Worm (Caenorhabditis elegans) whole organism, L2 larva: ENCODE results near the gene Y38A10A.7.

ENCODE experiments used
- F13H6.1 ChIP-seq: sonication (generic microtip); optimal IDR thresholded peaks from 2 replicates; lab custom pipeline; 2016; ENCODE audit warnings: missing genetic modification characterization, missing compliant biosample characterization
- R02D3.7 ChIP-seq: fragments of 150-350 bp; optimal IDR thresholded peaks from 2 replicates; lab custom pipeline; 2014; ENCODE audit warnings: missing biosample characterization, missing genetic modification characterization
- ZK546.5 ChIP-seq: sonication (generic microtip); optimal IDR thresholded peaks from 2 replicates; lab custom pipeline; 2017; ENCODE audit warnings: missing biosample characterization, missing genetic modification characterization
- blmp-1 ChIP-seq: sonication (generic microtip); optimal IDR thresholded peaks from 2 replicates; lab custom pipeline; 2017; ENCODE audit warnings: missing genetic modification characterization, mild to moderate bottlenecking, missing compliant biosample characterization, antibody characterized with exemption, moderate library complexity; ENCODE audit not compliant: insufficient read depth
- ceh-16 ChIP-seq: fragments of 150-350 bp; optimal IDR thresholded peaks from 2 replicates; lab custom pipeline; 2014; ENCODE audit warnings: missing biosample characterization, missing genetic modification characterization
- crh-2 ChIP-seq: sonication (generic microtip); optimal IDR thresholded peaks from 2 replicates; lab custom pipeline; 2017; ENCODE audit warnings: missing biosample characterization, missing genetic modification characterization
- dmd-4 ChIP-seq: sonication (generic microtip); optimal IDR thresholded peaks from 2 replicates; lab custom pipeline; 2017; ENCODE audit warnings: missing biosample characterization, missing genetic modification characterization
- elt-3 ChIP-seq: sonication (generic microtip); optimal IDR thresholded peaks from 2 replicates; lab custom pipeline; 2017; ENCODE audit warnings: missing biosample characterization, missing genetic modification characterization
- lin-11 ChIP-seq: fragments of 150-350 bp; sonication (generic microtip); optimal IDR thresholded peaks from 2 replicates; lab custom pipeline; 2014; ENCODE audit warnings: missing biosample characterization, missing genetic modification characterization, inconsistent platforms, mixed read lengths
- lin-13 ChIP-seq: fragments of 150-350 bp; optimal IDR thresholded peaks from 2 replicates; lab custom pipeline; 2014; ENCODE audit warnings: missing biosample characterization, missing genetic modification reagents, missing genetic modification characterization
- lin-39 ChIP-seq: fragments of 150-350 bp; optimal IDR thresholded peaks from 2 replicates; lab custom pipeline; 2014; ENCODE audit warnings: missing biosample characterization, missing genetic modification reagents, missing genetic modification characterization
- mab-5 ChIP-seq: fragments of 150-350 bp; optimal IDR thresholded peaks from 2 replicates; lab custom pipeline; 2014; ENCODE audit warnings: missing biosample characterization, missing genetic modification characterization
- mbf-1 ChIP-seq: sonication (generic microtip); optimal IDR thresholded peaks from 2 replicates; lab custom pipeline; 2017; ENCODE audit warnings: missing biosample characterization, missing genetic modification characterization
- nhr-10 ChIP-seq: sonication (generic microtip); optimal IDR thresholded peaks from 2 replicates; lab custom pipeline; 2017; ENCODE audit warnings: missing biosample characterization, missing genetic modification characterization
- nhr-12 ChIP-seq: fragments of 150-350 bp; optimal IDR thresholded peaks from 2 replicates; lab custom pipeline; 2014; ENCODE audit warnings: missing biosample characterization, missing genetic modification characterization
- nhr-129 ChIP-seq: fragments of 150-350 bp; optimal IDR thresholded peaks from 2 replicates; lab custom pipeline; 2014; ENCODE audit warnings: missing biosample characterization, missing genetic modification characterization
- nhr-23 ChIP-seq: fragments of 150-350 bp; optimal IDR thresholded peaks from 2 replicates; lab custom pipeline; 2014; ENCODE audit warnings: missing biosample characterization, missing genetic modification reagents, missing genetic modification characterization
- nhr-237 ChIP-seq: fragments of 150-350 bp; optimal IDR thresholded peaks from 2 replicates; lab custom pipeline; 2014; ENCODE audit warnings: missing biosample characterization, missing genetic modification characterization
- nhr-25 ChIP-seq: fragments of 150-350 bp; sonication (generic microtip); optimal IDR thresholded peaks from 3 replicates; lab custom pipeline; 2014; ENCODE audit warnings: missing biosample characterization, missing genetic modification characterization
- nhr-77 ChIP-seq: fragments of 150-350 bp; optimal IDR thresholded peaks from 2 replicates; lab custom pipeline; 2014; ENCODE audit warnings: missing biosample characterization, missing genetic modification characterization
- peb-1 ChIP-seq: fragments of 150-350 bp; optimal IDR thresholded peaks from 2 replicates; lab custom pipeline; 2014; ENCODE audit warnings: missing biosample characterization, missing genetic modification characterization
- sem-4 ChIP-seq: fragments of 150-350 bp; optimal IDR thresholded peaks from 2 replicates; lab custom pipeline; 2014; ENCODE audit warnings: missing biosample characterization, missing genetic modification reagents, missing genetic modification characterization
- skn-1 ChIP-seq: sonication (generic microtip); optimal IDR thresholded peaks from 2 replicates; lab custom pipeline; 2017; ENCODE audit warnings: missing biosample characterization, missing genetic modification characterization
- sma-9 ChIP-seq, 2 experiments: fragments of 150-350 bp in 1 of 2; sonication (generic microtip) in 1 of 2; optimal IDR thresholded peaks; 2 replicates each; lab custom pipeline; 2014 to 2016; ENCODE audit warnings: missing genetic modification characterization in 2 of 2, mild to moderate bottlenecking in 1 of 2, missing biosample characterization in 1 of 2, missing compliant biosample characterization in 1 of 2, missing genetic modification reagents in 1 of 2, moderate library complexity in 1 of 2
- snpc-4 ChIP-seq: fragments of 150-350 bp; optimal IDR thresholded peaks from 2 replicates; lab custom pipeline; 2014; ENCODE audit warnings: missing biosample characterization, missing genetic modification characterization
- unc-39 ChIP-seq: fragments of 150-350 bp; optimal IDR thresholded peaks from 2 replicates; lab custom pipeline; 2014; ENCODE audit warnings: missing biosample characterization, missing genetic modification characterization
- unc-55 ChIP-seq: fragments of 150-350 bp; sonication (generic microtip); optimal IDR thresholded peaks from 3 replicates; lab custom pipeline; 2014; ENCODE audit warnings: missing biosample characterization, missing genetic modification reagents, missing genetic modification characterization
- ztf-1 ChIP-seq: fragments of 200-800 bp; sonication (Bioruptor generic); conservative IDR thresholded peaks from 2 replicates; pipeline ENCODE4 v1.3.6; 2022; ENCODE audit warnings: missing genetic modification characterization, missing compliant biosample characterization
- ztf-4 ChIP-seq: fragments of 150-350 bp; optimal IDR thresholded peaks from 2 replicates; lab custom pipeline; 2014; ENCODE audit warnings: missing biosample characterization, missing genetic modification characterization

The Y38A10A.7 gene

ce11 chrV:6121659-6122058 lies 25.7 kb downstream of the Y38A10A.7 start:
- TF ChIP-seq sem-4 (tag; lab: Kevin White, UChicago), result no peak
- no peak for TF ChIP-seq blmp-1
- no peak for TF ChIP-seq nhr-237 (tag; lab: Kevin White, UChicago)
- TF ChIP-seq snpc-4, result no peak

ce11 chrV:6128355-6128754 lies 32.4 kb downstream of the Y38A10A.7 start:
- TF ChIP-seq F13H6.1 (tag; lab: Kevin White, UChicago) (no peak), elt-3 (tag; lab: Kevin White, UChicago) (no peak), peb-1 (tag; lab: Kevin White, UChicago) (no peak), unc-39 (tag; lab: Kevin White, UChicago) (no peak), R02D3.7 (tag; lab: Kevin White, UChicago) (no peak), sem-4 (tag; lab: Kevin White, UChicago) (no peak), sma-9 (GFP tag; optimal IDR thresholded peaks at IDR 0.05; lab: Kevin White, UChicago) (no peak), sma-9 (tag; optimal IDR thresholded peaks at IDR 0.05; lab: Kevin White, UChicago) (no peak), nhr-129 (tag; lab: Kevin White, UChicago) (no peak), nhr-77 (tag; lab: Kevin White, UChicago) (no peak)
- TF ChIP-seq, all 48 proteins: peak for 0

ce11 chrV:6131100-6131499 lies 35.1 kb downstream of the Y38A10A.7 start, which contains the start of gene exp-2:
Gene exp-2, plus strand, starts transcription at chrV:6131400.
- TF ChIP-seq nhr-23 (tag; lab: Kevin White, UChicago) (no peak), nhr-129 (tag; lab: Kevin White, UChicago) (no peak), lin-11 (tag; lab: Kevin White, UChicago) (no peak), skn-1 (tag; lab: Kevin White, UChicago) (no peak)

- TF ChIP-seq ztf-4 (tag; lab: Kevin White, UChicago), result no peak
- TF ChIP-seq nhr-12 (tag; lab: Kevin White, UChicago), result no peak
- TF ChIP-seq ZK546.5 (tag; lab: Kevin White, UChicago), result no peak
- TF ChIP-seq dmd-4 (tag; lab: Kevin White, UChicago), result no peak
- TF ChIP-seq mbf-1 (tag; lab: Kevin White, UChicago), result no peak
- no peak for TF ChIP-seq nhr-10 (tag; lab: Kevin White, UChicago)
- no peak for TF ChIP-seq lin-39 (tag; lab: Kevin White, UChicago)
- no peak for TF ChIP-seq unc-55 (GFP tag; lab: Kevin White, UChicago)
- TF ChIP-seq crh-2 (tag; lab: Kevin White, UChicago), result no peak
- no peak for TF ChIP-seq elt-3 (tag; lab: Kevin White, UChicago)
- no peak for TF ChIP-seq mab-5 (tag; lab: Kevin White, UChicago)
- no peak for TF ChIP-seq skn-1 (tag; lab: Kevin White, UChicago)
- TF ChIP-seq F13H6.1 (tag; lab: Kevin White, UChicago), result no peak
Measured at ce11 chrV:6135428-6135827, 39.4 kb downstream of the Y38A10A.7 start.

- TF ChIP-seq nhr-10 (tag; lab: Kevin White, UChicago) (no peak), F13H6.1 (tag; lab: Kevin White, UChicago) (no peak), ceh-16 (tag; lab: Kevin White, UChicago) (no peak), lin-13 (GFP tag; lab: Kevin White, UChicago) (no peak), ZK546.5 (tag; lab: Kevin White, UChicago) (no peak), lin-39 (tag; lab: Kevin White, UChicago) (no peak), nhr-25 (tag; lab: Kevin White, UChicago) (no peak), ztf-1 (GFP tag; lab: Robert Waterston, UW) (no peak), dmd-4 (tag; lab: Kevin White, UChicago) (no peak), ztf-4 (tag; lab: Kevin White, UChicago) (no peak)
Measured at ce11 chrV:6138167-6138566, 42.2 kb downstream of the Y38A10A.7 start.
